Worm (Caenorhabditis elegans) whole organism, L1 larva: Measurements from ENCODE around the gene ZK792.12.

Source experiments
- C04F5.9 ChIP-seq: sonication (generic microtip); optimal IDR thresholded peaks from 2 replicates; lab custom pipeline; 2016; ENCODE audit warnings: missing genetic modification characterization, missing compliant biosample characterization
- alr-1 ChIP-seq: fragments of 200-800 bp; sonication (Bioruptor generic); optimal IDR thresholded peaks from 2 replicates; lab custom pipeline; 2018; ENCODE audit warnings: borderline replicate concordance, mild to moderate bottlenecking, missing genetic modification characterization, missing compliant biosample characterization
- ceh-90 ChIP-seq: sonication (generic microtip); optimal IDR thresholded peaks from 2 replicates; lab custom pipeline; 2016; ENCODE audit warnings: missing genetic modification characterization, missing compliant biosample characterization
- hlh-17 ChIP-seq: fragments of 200-800 bp; sonication (Bioruptor generic); optimal IDR thresholded peaks from 2 replicates; lab custom pipeline; 2018; ENCODE audit warnings: missing genetic modification characterization, mild to moderate bottlenecking, missing compliant biosample characterization, moderate library complexity, borderline replicate concordance
- lin-13 ChIP-seq: fragments of 150-350 bp; optimal IDR thresholded peaks from 2 replicates; lab custom pipeline; 2014; ENCODE audit warnings: missing biosample characterization, missing genetic modification reagents, missing genetic modification characterization
- lir-3 ChIP-seq: sonication (generic microtip); optimal IDR thresholded peaks from 2 replicates; lab custom pipeline; 2016; ENCODE audit warnings: mild to moderate bottlenecking, missing genetic modification characterization, moderate library complexity, missing compliant biosample characterization; ENCODE audit not compliant: poor library complexity
- nhr-90 ChIP-seq: sonication (generic microtip); optimal IDR thresholded peaks from 2 replicates; lab custom pipeline; 2016; ENCODE audit warnings: mild to moderate bottlenecking, missing genetic modification characterization, missing compliant biosample characterization; ENCODE audit not compliant: poor library complexity
- unc-62 ChIP-seq: fragments of 150-350 bp; optimal IDR thresholded peaks from 2 replicates; lab custom pipeline; 2014; ENCODE audit warnings: missing biosample characterization, missing genetic modification reagents, missing genetic modification characterization

- no peak for TF ChIP-seq unc-62
- no peak for TF ChIP-seq C04F5.9 (tag; lab: Kevin White, UChicago)
- TF ChIP-seq ceh-90, result no peak
- no peak for TF ChIP-seq nhr-90 (tag; lab: Kevin White, UChicago)
- no peak for TF ChIP-seq lir-3 (tag; lab: Kevin White, UChicago)
- TF ChIP-seq hlh-17 (GFP tag; lab: Kevin White, UChicago), result no peak
- no peak for TF ChIP-seq lin-13 (GFP tag; lab: Kevin White, UChicago)
- no peak for TF ChIP-seq alr-1 (tag; lab: Kevin White, UChicago)
Observed at ce11 chrIV:11738092-11738617, 44.6 kb downstream of the ZK792.12 start, which contains the start of gene K01A6.7.
